Fruit fly (Drosophila melanogaster) Kc167 (cell line): Measurements from ENCODE around the gene Jhbp13.

ENCODE experiments used
- Myc ChIP-seq: fragments of >200 bp; optimal IDR thresholded peaks from 2 replicates; lab custom pipeline; 2017; ENCODE audit warnings: missing external identifiers
- Sin3A ChIP-seq: fragments of >200 bp; optimal IDR thresholded peaks from 2 replicates; lab custom pipeline; 2018; ENCODE audit warnings: missing external identifiers
- h ChIP-seq: fragments of >200 bp; optimal IDR thresholded peaks from 3 replicates; lab custom pipeline; 2018; ENCODE audit warnings: missing external identifiers
- insv ChIP-seq: fragments of >200 bp; optimal IDR thresholded peaks from 3 replicates; lab custom pipeline; 2018; ENCODE audit warnings: missing external identifiers
- psq ChIP-seq: fragments of >200 bp; optimal IDR thresholded peaks from 2 replicates; lab custom pipeline; 2017; ENCODE audit warnings: missing external identifiers
- ttk ChIP-seq: sonication (Bioruptor generic); optimal IDR thresholded peaks from 2 replicates; lab custom pipeline; 2017; ENCODE audit warnings: missing external identifiers

- no peak for TF ChIP-seq h
- TF ChIP-seq psq (lab: Kevin White, UChicago): no peak
- no peak for TF ChIP-seq Sin3A (lab: Kevin White, UChicago)
- TF ChIP-seq Myc (lab: Kevin White, UChicago): no peak
- no peak for TF ChIP-seq insv (lab: Kevin White, UChicago)
- no peak for TF ChIP-seq ttk (lab: Kevin White, UChicago)
Observed at dm6 chr2L:13190534-13190933, 49.3 kb upstream of the Jhbp13 start.
